Worm (Caenorhabditis elegans) whole organism, L4 larva: Measurements from ENCODE around the gene K06H6.4.

Experiments used
- F49E8.2 ChIP-seq: sonication (generic microtip); optimal IDR thresholded peaks from 2 replicates; lab custom pipeline; 2016; ENCODE audit warnings: missing compliant biosample characterization, mild to moderate bottlenecking, missing genetic modification characterization, borderline replicate concordance
- T20F7.1 ChIP-seq: fragments of 200-800 bp; sonication (Bioruptor generic); optimal IDR thresholded peaks from 2 replicates; lab custom pipeline; 2018; ENCODE audit warnings: mild to moderate bottlenecking, missing genetic modification characterization, missing compliant biosample characterization
- Y105C5A.15 ChIP-seq: fragments of 200-800 bp; sonication (Bioruptor generic); IDR thresholded peaks from 2 replicates; pipeline ENCODE4 v1.3.6; 2022; ENCODE audit warnings: missing genetic modification characterization, missing compliant biosample characterization
- Y5F2A.4 ChIP-seq: fragments of 200-800 bp; sonication (Bioruptor generic); optimal IDR thresholded peaks from 2 replicates; lab custom pipeline; 2018; ENCODE audit warnings: mild to moderate bottlenecking, missing genetic modification characterization, missing compliant biosample characterization
- aly-2 ChIP-seq: sonication (generic microtip); optimal IDR thresholded peaks from 2 replicates; lab custom pipeline; 2018; ENCODE audit warnings: missing biosample characterization, missing genetic modification characterization
- ceh-62 ChIP-seq: sonication (generic microtip); optimal IDR thresholded peaks from 2 replicates; lab custom pipeline; 2017; ENCODE audit warnings: missing biosample characterization, missing genetic modification characterization
- daf-16 ChIP-seq, 3 experiments: sonication (generic microtip); optimal IDR thresholded peaks; 2 replicates each; lab custom pipeline; 2016 to 2017; ENCODE audit warnings: missing genetic modification characterization in 3 of 3, missing genetic modification reagents in 3 of 3, mild to moderate bottlenecking in 2 of 3, missing compliant biosample characterization in 2 of 3, missing biosample characterization in 1 of 3, moderate library complexity in 1 of 3
- dmd-6 ChIP-seq: fragments of 200-800 bp; sonication (Bioruptor generic); IDR thresholded peaks from 2 replicates; pipeline ENCODE4 v1.3.6; 2022; ENCODE audit warnings: missing genetic modification reagents, missing genetic modification characterization, missing compliant biosample characterization
- dpl-1 ChIP-seq: fragments of 150-350 bp; optimal IDR thresholded peaks from 2 replicates; lab custom pipeline; 2014; ENCODE audit warnings: missing biosample characterization, missing genetic modification reagents, missing genetic modification characterization
- duxl-1 ChIP-seq: sonication (generic microtip); optimal IDR thresholded peaks from 2 replicates; lab custom pipeline; 2016; ENCODE audit warnings: mild to moderate bottlenecking, missing genetic modification characterization, moderate library complexity, missing compliant biosample characterization; ENCODE audit not compliant: poor library complexity
- dve-1 ChIP-seq: sonication (generic microtip); optimal IDR thresholded peaks from 2 replicates; lab custom pipeline; 2017; ENCODE audit warnings: antibody characterized with exemption, mild to moderate bottlenecking, missing genetic modification characterization, missing compliant biosample characterization; ENCODE audit not compliant: insufficient read depth
- fkh-10 ChIP-seq: fragments of 150-350 bp; optimal IDR thresholded peaks from 2 replicates; lab custom pipeline; 2014; ENCODE audit warnings: missing biosample characterization, missing genetic modification reagents, missing genetic modification characterization
- fos-1 ChIP-seq: fragments of 150-350 bp; optimal IDR thresholded peaks from 2 replicates; lab custom pipeline; 2014; ENCODE audit warnings: missing biosample characterization, missing genetic modification characterization
- hif-1 ChIP-seq, 2 experiments: sonication (generic microtip); optimal IDR thresholded peaks; 2 replicates each; lab custom pipeline; 2016 to 2017; ENCODE audit warnings: missing compliant biosample characterization in 2 of 2, missing genetic modification characterization in 2 of 2, missing genetic modification reagents in 2 of 2, missing genotype in 2 of 2, mild to moderate bottlenecking in 1 of 2
- hlh-11 ChIP-seq: fragments of 200-800 bp; sonication (Bioruptor generic); optimal IDR thresholded peaks from 2 replicates; lab custom pipeline; 2018; ENCODE audit warnings: mild to moderate bottlenecking, missing genetic modification characterization, missing compliant biosample characterization
- hlh-30 ChIP-seq: sonication (generic microtip); optimal IDR thresholded peaks from 2 replicates; lab custom pipeline; 2017; ENCODE audit warnings: antibody characterized with exemption, mild to moderate bottlenecking, missing genetic modification characterization, missing compliant biosample characterization; ENCODE audit not compliant: insufficient read depth
- hmg-1.1 ChIP-seq: fragments of 200-800 bp; sonication (Bioruptor generic); IDR thresholded peaks from 2 replicates; pipeline ENCODE4 v1.3.6; 2022; ENCODE audit warnings: missing genetic modification reagents, missing genetic modification characterization, missing compliant biosample characterization
- jun-1 ChIP-seq: fragments of 150-350 bp; optimal IDR thresholded peaks from 2 replicates; lab custom pipeline; 2014; ENCODE audit warnings: missing biosample characterization, missing genetic modification reagents, missing genetic modification characterization
- lin-1 ChIP-seq: fragments of 200-800 bp; sonication (Bioruptor generic); IDR thresholded peaks from 2 replicates; pipeline ENCODE4 v1.3.6; 2022; ENCODE audit warnings: missing genetic modification reagents, missing genetic modification characterization, missing compliant biosample characterization
- lin-13 ChIP-seq: fragments of 150-350 bp; optimal IDR thresholded peaks from 2 replicates; lab custom pipeline; 2014; ENCODE audit warnings: missing biosample characterization, missing genetic modification reagents, missing genetic modification characterization
- lsy-2 ChIP-seq, 2 experiments: fragments of 150-350 bp in 1 of 2; sonication (generic microtip) in 1 of 2; optimal IDR thresholded peaks; 2 replicates each; lab custom pipeline; 2014 to 2017; ENCODE audit warnings: missing biosample characterization in 2 of 2, missing genetic modification characterization in 2 of 2
- mdl-1 ChIP-seq, 2 experiments: fragments of 150-350 bp in 1 of 2; sonication (generic microtip) in 1 of 2; optimal IDR thresholded peaks; 2 replicates each; lab custom pipeline; 2014 to 2017; ENCODE audit warnings: missing biosample characterization in 2 of 2, missing genetic modification characterization in 2 of 2
- mes-2 ChIP-seq: sonication (generic microtip); optimal IDR thresholded peaks from 2 replicates; lab custom pipeline; 2016; ENCODE audit warnings: missing genotype, mild to moderate bottlenecking, missing genetic modification characterization, missing compliant biosample characterization; ENCODE audit not compliant: poor library complexity, severe bottlenecking
- mxl-3 ChIP-seq: fragments of 200-800 bp; sonication (Bioruptor generic); optimal IDR thresholded peaks from 2 replicates; lab custom pipeline; 2018; ENCODE audit warnings: mild to moderate bottlenecking, missing genetic modification characterization, missing compliant biosample characterization
- nhr-10 ChIP-seq: fragments of 150-350 bp; optimal IDR thresholded peaks from 2 replicates; lab custom pipeline; 2014; ENCODE audit warnings: missing biosample characterization, missing genetic modification characterization
- nhr-102 ChIP-seq: sonication (generic microtip); optimal IDR thresholded peaks from 2 replicates; lab custom pipeline; 2016; ENCODE audit warnings: mild to moderate bottlenecking, missing genetic modification characterization, moderate library complexity, missing compliant biosample characterization
- nhr-11 ChIP-seq: fragments of 150-350 bp; optimal IDR thresholded peaks from 2 replicates; lab custom pipeline; 2014; ENCODE audit warnings: missing biosample characterization, missing genetic modification characterization
- nhr-25 ChIP-seq: sonication (generic microtip); optimal IDR thresholded peaks from 2 replicates; lab custom pipeline; 2017; ENCODE audit warnings: missing genetic modification characterization, mild to moderate bottlenecking, missing compliant biosample characterization, antibody characterized with exemption, moderate library complexity, borderline replicate concordance; ENCODE audit not compliant: insufficient read depth
- nhr-28 ChIP-seq: fragments of 150-350 bp; optimal IDR thresholded peaks from 2 replicates; lab custom pipeline; 2014; ENCODE audit warnings: missing biosample characterization, missing genetic modification characterization
- nhr-48 ChIP-seq: sonication (generic microtip); optimal IDR thresholded peaks from 2 replicates; lab custom pipeline; 2016; ENCODE audit warnings: mild to moderate bottlenecking, missing genetic modification characterization, missing compliant biosample characterization
- nhr-6 ChIP-seq: fragments of 150-350 bp; optimal IDR thresholded peaks from 2 replicates; lab custom pipeline; 2014; ENCODE audit warnings: missing biosample characterization, missing genetic modification characterization
- nhr-76 ChIP-seq: fragments of 150-350 bp; optimal IDR thresholded peaks from 2 replicates; lab custom pipeline; 2014; ENCODE audit warnings: missing biosample characterization, missing genetic modification characterization
- nhr-77 ChIP-seq: fragments of 150-350 bp; optimal IDR thresholded peaks from 2 replicates; lab custom pipeline; 2014; ENCODE audit warnings: missing biosample characterization, missing genetic modification characterization
- pha-4 ChIP-seq, 2 experiments: fragments of 150-350 bp in 1 of 2; fragments of 200-800 bp in 1 of 2; sonication (Bioruptor generic) in 1 of 2; IDR thresholded peaks in 1 of 2; optimal IDR thresholded peaks in 1 of 2; 2 replicates each; pipeline versions ENCODE4 v1.3.6 to Lab custom; 2014 to 2022; ENCODE audit warnings: missing genetic modification characterization in 2 of 2, missing genetic modification reagents in 2 of 2, missing biosample characterization in 1 of 2, missing compliant biosample characterization in 1 of 2
- pqm-1 ChIP-seq: sonication (generic microtip); optimal IDR thresholded peaks from 2 replicates; lab custom pipeline; 2017; ENCODE audit warnings: missing biosample characterization, missing genetic modification characterization
- rbr-2 ChIP-seq: sonication (generic microtip); optimal IDR thresholded peaks from 2 replicates; lab custom pipeline; 2016; ENCODE audit warnings: missing genotype, missing genetic modification characterization, missing compliant biosample characterization
- saeg-2 ChIP-seq: fragments of 200-800 bp; sonication (Bioruptor generic); IDR thresholded peaks from 2 replicates; pipeline ENCODE4 v1.3.6; 2022; ENCODE audit warnings: missing genetic modification reagents, missing genetic modification characterization, missing compliant biosample characterization
- spr-3 ChIP-seq: fragments of 200-800 bp; sonication (Bioruptor generic); optimal IDR thresholded peaks from 2 replicates; lab custom pipeline; 2018; ENCODE audit warnings: mild to moderate bottlenecking, missing genetic modification characterization, missing compliant biosample characterization
- unc-130 ChIP-seq: sonication (generic microtip); optimal IDR thresholded peaks from 2 replicates; lab custom pipeline; 2016; ENCODE audit warnings: missing genetic modification reagents, missing genetic modification characterization, missing compliant biosample characterization
- unc-62 ChIP-seq, 3 experiments: fragments of 150-350 bp in 1 of 3; sonication (generic microtip); optimal IDR thresholded peaks in 2 of 3; peaks in 1 of 3; 1 replicate in 1 of 3; 2 replicates in 2 of 3; lab custom pipeline; 2014 to 2017; ENCODE audit warnings: missing biosample characterization in 3 of 3, missing genetic modification characterization in 3 of 3, missing genetic modification reagents in 3 of 3, missing genotype in 1 of 3
- vab-7 ChIP-seq: fragments of 200-800 bp; sonication (Bioruptor generic); IDR thresholded peaks from 2 replicates; pipeline ENCODE4 v1.3.6; 2022; ENCODE audit warnings: missing genetic modification reagents, missing genetic modification characterization, missing compliant biosample characterization
- zip-2 ChIP-seq: fragments of 150-350 bp; optimal IDR thresholded peaks from 2 replicates; lab custom pipeline; 2014; ENCODE audit warnings: missing biosample characterization, missing genetic modification characterization
- ztf-7 ChIP-seq: fragments of 150-350 bp; optimal IDR thresholded peaks from 2 replicates; lab custom pipeline; 2014; ENCODE audit warnings: missing biosample characterization, missing genetic modification characterization

The K06H6.4 gene

ce11 chrV:578977-579376 lies at the start of gene K06H6.4:
Gene K06H6.4 (plus strand): TSS chrV:579277.
- no peak for TF ChIP-seq jun-1 (tag; lab: Kevin White, UChicago)
- TF ChIP-seq T20F7.1 (GFP tag; lab: Kevin White, UChicago), result no peak
- no peak for TF ChIP-seq fos-1 (tag; lab: Kevin White, UChicago)
- no peak for TF ChIP-seq lsy-2 (tag; optimal IDR thresholded peaks at IDR 0.05; lab: Kevin White, UChicago)
- no peak for TF ChIP-seq Y5F2A.4 (GFP tag; lab: Kevin White, UChicago)
- TF ChIP-seq dpl-1 (GFP tag; lab: Kevin White, UChicago), result no peak
- no peak for TF ChIP-seq Y105C5A.15 (GFP tag; lab: Robert Waterston, UW)
- TF ChIP-seq dve-1 (tag; lab: Kevin White, UChicago), result no peak

- peak; percentile 79 for TF ChIP-seq nhr-6 (tag; lab: Kevin White, UChicago)
- peak; percentile 53 for TF ChIP-seq jun-1 (tag; lab: Kevin White, UChicago)
- TF ChIP-seq dve-1 (tag; lab: Kevin White, UChicago), result peak; percentile 94
- TF ChIP-seq unc-62 (GFP tag; optimal IDR thresholded peaks at IDR 0.05 in 1 of 2; lab: Kevin White, UChicago), result no peak
- no peak for TF ChIP-seq unc-62 (tag; optimal IDR thresholded peaks at IDR 0.05; lab: Kevin White, UChicago)
- TF ChIP-seq nhr-102 (tag; lab: Kevin White, UChicago), result peak; percentile 84
- peak; percentile 74 to 86 for TF ChIP-seq mdl-1 (tag; optimal IDR thresholded peaks at IDR 0.05; lab: Kevin White, UChicago)
- TF ChIP-seq ztf-7 (tag; lab: Kevin White, UChicago), result peak; percentile 77
- peak; percentile 79 for TF ChIP-seq hlh-30 (tag; lab: Kevin White, UChicago)
- no peak for TF ChIP-seq fkh-10
- peak; percentile 90 for TF ChIP-seq lin-1
- TF ChIP-seq nhr-76 (tag; lab: Kevin White, UChicago), result peak; percentile 32
- peak; percentile 96 for TF ChIP-seq hlh-11 (tag; lab: Kevin White, UChicago)
- TF ChIP-seq hif-1 (tag; optimal IDR thresholded peaks at IDR 0.05; lab: Kevin White, UChicago), result peak in 1 of 2 experiments; percentile 42
- no peak for TF ChIP-seq unc-130 (GFP tag; lab: Kevin White, UChicago)
- peak; percentile 94 for TF ChIP-seq nhr-48 (tag; lab: Kevin White, UChicago)
- TF ChIP-seq saeg-2 (GFP tag; lab: Robert Waterston, UW), result no peak
- TF ChIP-seq dpl-1 (GFP tag; lab: Kevin White, UChicago), result peak; percentile 16
- TF ChIP-seq duxl-1 (tag; lab: Kevin White, UChicago), result peak; percentile 32
- TF ChIP-seq hmg-1.1 (GFP tag; lab: Robert Waterston, UW), result 0 out of 2 replicates have a peak, but pooled peaks have one; percentile 28
- peak; percentile 92 for TF ChIP-seq nhr-77
- TF ChIP-seq lin-13, result no peak
- no peak for TF ChIP-seq aly-2
- peak; percentile 76 for TF ChIP-seq pqm-1 (tag; lab: Kevin White, UChicago)
- TF ChIP-seq ceh-62 (tag; lab: Kevin White, UChicago), result no peak
- peak; percentile 98 for TF ChIP-seq nhr-28 (tag; lab: Kevin White, UChicago)
- TF ChIP-seq pha-4 (GFP tag; IDR thresholded peaks at IDR 0.05; lab: Robert Waterston, UW), result no peak
- peak; percentile 52 for TF ChIP-seq pha-4 (tag; optimal IDR thresholded peaks at IDR 0.05; lab: Kevin White, UChicago)
- peak; percentile 4 for TF ChIP-seq rbr-2
- TF ChIP-seq mes-2 (tag; lab: Kevin White, UChicago), result peak; percentile 76
- TF ChIP-seq nhr-25, result peak; percentile 59
- peak; percentile 97 for TF ChIP-seq dmd-6
- peak; percentile 59 for TF ChIP-seq nhr-10 (tag; lab: Kevin White, UChicago)
- peak in 1 of 2 experiments; percentile 35 for TF ChIP-seq lsy-2 (tag; optimal IDR thresholded peaks at IDR 0.05; lab: Kevin White, UChicago)
- TF ChIP-seq vab-7 (GFP tag; lab: Robert Waterston, UW), result no peak
- TF ChIP-seq daf-16 (GFP tag; optimal IDR thresholded peaks at IDR 0.05; lab: Kevin White, UChicago), result no peak
- peak; percentile 63 for TF ChIP-seq daf-16 (tag; optimal IDR thresholded peaks at IDR 0.05; lab: Kevin White, UChicago)
- no peak for TF ChIP-seq Y5F2A.4 (GFP tag; lab: Kevin White, UChicago)
- no peak for TF ChIP-seq F49E8.2 (tag; lab: Kevin White, UChicago)
- TF ChIP-seq nhr-11 (tag; lab: Kevin White, UChicago), result peak; percentile 69
- peak; percentile 98 for TF ChIP-seq zip-2
- peak; percentile 56 for TF ChIP-seq mxl-3 (GFP tag; lab: Kevin White, UChicago)
- TF ChIP-seq spr-3 (GFP tag; lab: Kevin White, UChicago), result no peak
Measured at ce11 chrV:532046-532445, 47.0 kb upstream of the K06H6.4 start, which contains the start of gene nhr-58. Gene nhr-58 (plus strand): TSS chrV:532259.
